Worm (Caenorhabditis elegans) whole organism, L4 larva: ENCODE results near the gene clpf-1.

Source experiments
- F10B5.3 ChIP-seq: sonication (generic microtip); optimal IDR thresholded peaks from 2 replicates; lab custom pipeline; 2016; ENCODE audit warnings: mild to moderate bottlenecking, missing genetic modification characterization, missing compliant biosample characterization
- F26F4.8 ChIP-seq: fragments of 200-800 bp; sonication (Bioruptor generic); conservative IDR thresholded peaks from 2 replicates; pipeline ENCODE4 v1.3.6; 2022; ENCODE audit warnings: missing genetic modification characterization, missing compliant biosample characterization
- F37D6.2 ChIP-seq: sonication (generic microtip); optimal IDR thresholded peaks from 2 replicates; lab custom pipeline; 2016; ENCODE audit warnings: mild to moderate bottlenecking, missing genetic modification characterization, missing compliant biosample characterization
- F49E8.2 ChIP-seq: sonication (generic microtip); optimal IDR thresholded peaks from 2 replicates; lab custom pipeline; 2016; ENCODE audit warnings: missing compliant biosample characterization, mild to moderate bottlenecking, missing genetic modification characterization, borderline replicate concordance
- R02D3.7 ChIP-seq: fragments of 150-350 bp; sonication (generic microtip); optimal IDR thresholded peaks from 3 replicates; lab custom pipeline; 2014; ENCODE audit warnings: missing biosample characterization, missing genetic modification characterization
- T26A8.4 ChIP-seq: fragments of 200-800 bp; sonication (Bioruptor generic); IDR thresholded peaks from 2 replicates; pipeline ENCODE4 v1.3.6; 2022; ENCODE audit warnings: missing genetic modification characterization, missing compliant biosample characterization
- Y5F2A.4 ChIP-seq: fragments of 200-800 bp; sonication (Bioruptor generic); optimal IDR thresholded peaks from 2 replicates; lab custom pipeline; 2018; ENCODE audit warnings: mild to moderate bottlenecking, missing genetic modification characterization, missing compliant biosample characterization
- Y75B8A.6 ChIP-seq: fragments of 200-800 bp; sonication (Bioruptor generic); IDR thresholded peaks from 2 replicates; pipeline ENCODE4 v1.3.6; 2022; ENCODE audit warnings: missing genetic modification reagents, missing genetic modification characterization, missing compliant biosample characterization
- ZK546.5 ChIP-seq, 2 experiments: sonication (generic microtip); optimal IDR thresholded peaks; 2 replicates each; lab custom pipeline; 2017; ENCODE audit warnings: missing biosample characterization in 2 of 2, missing genetic modification characterization in 2 of 2
- ama-1 ChIP-seq: fragments of 150-350 bp; optimal IDR thresholded peaks from 2 replicates; lab custom pipeline; 2014; ENCODE audit warnings: inconsistent platforms, mixed read lengths
- arid-1 ChIP-seq: fragments of 200-800 bp; sonication (Bioruptor generic); conservative IDR thresholded peaks from 2 replicates; pipeline ENCODE4 v1.3.6; 2022; ENCODE audit warnings: missing genetic modification reagents, missing genetic modification characterization, missing compliant biosample characterization
- ceh-20 ChIP-seq: fragments of 200-800 bp; sonication (Bioruptor generic); IDR thresholded peaks from 2 replicates; pipeline ENCODE4 v1.3.6; 2022; ENCODE audit warnings: missing genetic modification reagents, missing genetic modification characterization, missing compliant biosample characterization
- ceh-82 ChIP-seq: sonication (generic microtip); optimal IDR thresholded peaks from 2 replicates; lab custom pipeline; 2017; ENCODE audit warnings: missing biosample characterization, missing genetic modification characterization
- cey-2 ChIP-seq: sonication (generic microtip); optimal IDR thresholded peaks from 3 replicates; lab custom pipeline; 2017; ENCODE audit warnings: missing genetic modification characterization, mild to moderate bottlenecking, missing compliant biosample characterization, antibody characterized with exemption, borderline replicate concordance; ENCODE audit not compliant: insufficient read depth
- ctbp-1 ChIP-seq: fragments of 200-800 bp; sonication (Bioruptor generic); IDR thresholded peaks from 2 replicates; pipeline ENCODE4 v1.3.6; 2022; ENCODE audit warnings: missing genetic modification reagents, missing genetic modification characterization, missing compliant biosample characterization
- dmd-6 ChIP-seq: fragments of 200-800 bp; sonication (Bioruptor generic); IDR thresholded peaks from 2 replicates; pipeline ENCODE4 v1.3.6; 2022; ENCODE audit warnings: missing genetic modification reagents, missing genetic modification characterization, missing compliant biosample characterization
- egl-27 ChIP-seq: sonication (generic microtip); optimal IDR thresholded peaks from 3 replicates; lab custom pipeline; 2017; ENCODE audit warnings: missing biosample characterization, missing genetic modification reagents, missing genetic modification characterization
- egl-43 ChIP-seq: fragments of 200-800 bp; sonication (Bioruptor generic); IDR thresholded peaks from 2 replicates; pipeline ENCODE4 v1.3.6; 2022; ENCODE audit warnings: missing genetic modification reagents, missing genetic modification characterization, missing compliant biosample characterization
- fkh-10 ChIP-seq: fragments of 150-350 bp; optimal IDR thresholded peaks from 2 replicates; lab custom pipeline; 2014; ENCODE audit warnings: missing biosample characterization, missing genetic modification reagents, missing genetic modification characterization
- gei-8 ChIP-seq: fragments of 200-800 bp; sonication (Bioruptor generic); optimal IDR thresholded peaks from 2 replicates; lab custom pipeline; 2018; ENCODE audit warnings: mild to moderate bottlenecking, missing genetic modification characterization, missing compliant biosample characterization
- hif-1 ChIP-seq, 2 experiments: sonication (generic microtip); optimal IDR thresholded peaks; 2 replicates each; lab custom pipeline; 2016 to 2017; ENCODE audit warnings: missing compliant biosample characterization in 2 of 2, missing genetic modification characterization in 2 of 2, missing genetic modification reagents in 2 of 2, missing genotype in 2 of 2, mild to moderate bottlenecking in 1 of 2
- hlh-30 ChIP-seq: sonication (generic microtip); optimal IDR thresholded peaks from 2 replicates; lab custom pipeline; 2017; ENCODE audit warnings: antibody characterized with exemption, mild to moderate bottlenecking, missing genetic modification characterization, missing compliant biosample characterization; ENCODE audit not compliant: insufficient read depth
- hmg-1.1 ChIP-seq: fragments of 200-800 bp; sonication (Bioruptor generic); IDR thresholded peaks from 2 replicates; pipeline ENCODE4 v1.3.6; 2022; ENCODE audit warnings: missing genetic modification reagents, missing genetic modification characterization, missing compliant biosample characterization
- lin-13 ChIP-seq: fragments of 150-350 bp; optimal IDR thresholded peaks from 2 replicates; lab custom pipeline; 2014; ENCODE audit warnings: missing biosample characterization, missing genetic modification reagents, missing genetic modification characterization
- lin-38 ChIP-seq: fragments of 200-800 bp; sonication (Bioruptor generic); IDR thresholded peaks from 2 replicates; pipeline ENCODE4 v1.3.6; 2022; ENCODE audit warnings: missing genetic modification reagents, missing genetic modification characterization, missing compliant biosample characterization
- lin-39 ChIP-seq: fragments of 150-350 bp; optimal IDR thresholded peaks from 2 replicates; lab custom pipeline; 2014; ENCODE audit warnings: missing biosample characterization, missing genetic modification reagents, missing genetic modification characterization
- lsy-2 ChIP-seq, 2 experiments: fragments of 150-350 bp in 1 of 2; sonication (generic microtip) in 1 of 2; optimal IDR thresholded peaks; 2 replicates each; lab custom pipeline; 2014 to 2017; ENCODE audit warnings: missing biosample characterization in 2 of 2, missing genetic modification characterization in 2 of 2
- madf-9 ChIP-seq: fragments of 200-800 bp; sonication (Bioruptor generic); conservative IDR thresholded peaks from 2 replicates; pipeline ENCODE4 v1.3.6; 2022; ENCODE audit warnings: missing genetic modification reagents, missing genetic modification characterization, missing compliant biosample characterization
- mep-1 ChIP-seq: fragments of 150-350 bp; sonication (generic microtip); optimal IDR thresholded peaks from 3 replicates; lab custom pipeline; 2014; ENCODE audit warnings: missing biosample characterization, missing genetic modification characterization
- nhr-10 ChIP-seq: fragments of 150-350 bp; optimal IDR thresholded peaks from 2 replicates; lab custom pipeline; 2014; ENCODE audit warnings: missing biosample characterization, missing genetic modification characterization
- nhr-11 ChIP-seq: fragments of 150-350 bp; optimal IDR thresholded peaks from 2 replicates; lab custom pipeline; 2014; ENCODE audit warnings: missing biosample characterization, missing genetic modification characterization
- nhr-111 ChIP-seq: fragments of 200-800 bp; sonication (Bioruptor generic); optimal IDR thresholded peaks from 2 replicates; lab custom pipeline; 2018; ENCODE audit warnings: mild to moderate bottlenecking, missing genetic modification characterization, missing compliant biosample characterization
- nhr-237 ChIP-seq: sonication (generic microtip); optimal IDR thresholded peaks from 2 replicates; lab custom pipeline; 2017; ENCODE audit warnings: missing biosample characterization, missing genetic modification characterization
- nhr-25 ChIP-seq: sonication (generic microtip); optimal IDR thresholded peaks from 2 replicates; lab custom pipeline; 2017; ENCODE audit warnings: missing genetic modification characterization, mild to moderate bottlenecking, missing compliant biosample characterization, antibody characterized with exemption, moderate library complexity, borderline replicate concordance; ENCODE audit not compliant: insufficient read depth
- nhr-28 ChIP-seq: fragments of 150-350 bp; optimal IDR thresholded peaks from 2 replicates; lab custom pipeline; 2014; ENCODE audit warnings: missing biosample characterization, missing genetic modification characterization
- nhr-41 ChIP-seq: fragments of 200-800 bp; sonication (Bioruptor generic); IDR thresholded peaks from 2 replicates; pipeline ENCODE4 v1.3.6; 2022; ENCODE audit warnings: missing genetic modification reagents, missing genetic modification characterization, missing compliant biosample characterization
- nhr-42 ChIP-seq: fragments of 200-800 bp; sonication (Bioruptor generic); IDR thresholded peaks from 2 replicates; pipeline ENCODE4 v1.3.6; 2022; ENCODE audit warnings: missing genetic modification characterization, missing compliant biosample characterization
- nhr-76 ChIP-seq: fragments of 150-350 bp; optimal IDR thresholded peaks from 2 replicates; lab custom pipeline; 2014; ENCODE audit warnings: missing biosample characterization, missing genetic modification characterization
- php-3 ChIP-seq: fragments of 200-800 bp; sonication (Bioruptor generic); IDR thresholded peaks from 2 replicates; pipeline ENCODE4 v1.3.6; 2022; ENCODE audit warnings: missing genetic modification reagents, missing genetic modification characterization, missing compliant biosample characterization
- sdz-12 ChIP-seq: fragments of 200-800 bp; sonication (Bioruptor generic); optimal IDR thresholded peaks from 2 replicates; lab custom pipeline; 2018; ENCODE audit warnings: mild to moderate bottlenecking, missing genetic modification characterization, missing compliant biosample characterization
- spr-3 ChIP-seq: fragments of 200-800 bp; sonication (Bioruptor generic); optimal IDR thresholded peaks from 2 replicates; lab custom pipeline; 2018; ENCODE audit warnings: mild to moderate bottlenecking, missing genetic modification characterization, missing compliant biosample characterization
- tag-97 ChIP-seq: fragments of 200-800 bp; sonication (Bioruptor generic); IDR thresholded peaks from 2 replicates; pipeline ENCODE4 v1.3.6; 2022; ENCODE audit warnings: missing genetic modification characterization, missing compliant biosample characterization
- unc-130 ChIP-seq: sonication (generic microtip); optimal IDR thresholded peaks from 2 replicates; lab custom pipeline; 2016; ENCODE audit warnings: missing genetic modification reagents, missing genetic modification characterization, missing compliant biosample characterization
- zip-2 ChIP-seq: fragments of 150-350 bp; optimal IDR thresholded peaks from 2 replicates; lab custom pipeline; 2014; ENCODE audit warnings: missing biosample characterization, missing genetic modification characterization
- ztf-11 ChIP-seq: fragments of 150-350 bp; optimal IDR thresholded peaks from 2 replicates; lab custom pipeline; 2014; ENCODE audit warnings: missing biosample characterization, missing genetic modification characterization
- ztf-7 ChIP-seq: fragments of 150-350 bp; optimal IDR thresholded peaks from 2 replicates; lab custom pipeline; 2014; ENCODE audit warnings: missing biosample characterization, missing genetic modification characterization

The clpf-1 gene

ce11 chrIII:3389426-3390020 is 8.0 kb upstream of the clpf-1 start, which contains the start of the genes elmd-1 and hecw-1 (continued):
- TF ChIP-seq Y5F2A.4 (GFP tag; lab: Kevin White, UChicago): no peak
- no peak for TF ChIP-seq nhr-10
- peak; percentile 70 for TF ChIP-seq nhr-28 (tag; lab: Kevin White, UChicago)
- TF ChIP-seq madf-9 (GFP tag; lab: Robert Waterston, UW): no peak
- no peak for TF ChIP-seq tag-97 (GFP tag; lab: Robert Waterston, UW)
- peak; percentile 58 for TF ChIP-seq mep-1
- TF ChIP-seq dmd-6 (GFP tag; lab: Robert Waterston, UW): peak; percentile 76
- TF ChIP-seq nhr-111 (GFP tag; lab: Kevin White, UChicago): no peak
- peak; percentile 51 for TF ChIP-seq ztf-7 (tag; lab: Kevin White, UChicago)
- TF ChIP-seq spr-3: no peak
- TF ChIP-seq nhr-237 (tag; lab: Kevin White, UChicago): no peak
- no peak for TF ChIP-seq fkh-10 (GFP tag; lab: Kevin White, UChicago)
- TF ChIP-seq cey-2 (tag; lab: Kevin White, UChicago): no peak
- peak; percentile 53; the same call in 1 of the 2 replicates for TF ChIP-seq ctbp-1
- no peak for TF ChIP-seq egl-27 (tag; lab: Kevin White, UChicago)
- no peak for TF ChIP-seq ZK546.5 (tag; optimal IDR thresholded peaks at IDR 0.05; lab: Kevin White, UChicago)
- peak; percentile 73 for TF ChIP-seq hlh-30
- TF ChIP-seq nhr-76: no peak
- peak; percentile 52; the same call in 1 of the 2 replicates for TF ChIP-seq arid-1 (GFP tag; lab: Robert Waterston, UW)
- TF ChIP-seq lin-39 (tag; lab: Kevin White, UChicago): no peak
- no peak for TF ChIP-seq sdz-12 (GFP tag; lab: Kevin White, UChicago)
- TF ChIP-seq gei-8 (GFP tag; lab: Kevin White, UChicago): peak; percentile 31
- TF ChIP-seq hif-1 (tag; optimal IDR thresholded peaks at IDR 0.05; lab: Kevin White, UChicago): no peak
- TF ChIP-seq nhr-11 (tag; lab: Kevin White, UChicago): no peak
- 0 out of 2 replicates have a peak, but pooled peaks have one; percentile 7 for TF ChIP-seq nhr-41 (GFP tag; lab: Robert Waterston, UW)
- peak; percentile 73 for TF ChIP-seq hmg-1.1 (GFP tag; lab: Robert Waterston, UW)
- peak; percentile 63; the same call in 1 of the 2 replicates for TF ChIP-seq php-3 (GFP tag; lab: Robert Waterston, UW)
- TF ChIP-seq ztf-11 (tag; lab: Kevin White, UChicago): no peak
- no peak for TF ChIP-seq F10B5.3
- TF ChIP-seq F37D6.2 (tag; lab: Kevin White, UChicago): no peak
- TF ChIP-seq lsy-2 (tag; optimal IDR thresholded peaks at IDR 0.05; lab: Kevin White, UChicago): peak in 1 of 2 experiments; percentile 59
- 0 out of 2 replicates have a peak, but pooled peaks have one; percentile 59 for TF ChIP-seq F26F4.8
- peak; percentile 68 for TF ChIP-seq T26A8.4 (GFP tag; lab: Robert Waterston, UW)
- TF ChIP-seq ama-1 (lab: Kevin White, UChicago): no peak
- no peak for TF ChIP-seq nhr-25 (tag; lab: Kevin White, UChicago)

ce11 chrIII:3390144-3390543 is 7.4 kb upstream of the clpf-1 start:
- 0 out of 2 replicates have a peak, but pooled peaks have one; percentile 30 for TF ChIP-seq arid-1 (GFP tag; lab: Robert Waterston, UW)
- TF ChIP-seq R02D3.7: no peak
- TF ChIP-seq egl-43 (GFP tag; lab: Robert Waterston, UW): no peak
- no peak for TF ChIP-seq php-3 (GFP tag; lab: Robert Waterston, UW)
- no peak for TF ChIP-seq Y75B8A.6
- peak; percentile 85 for TF ChIP-seq F49E8.2 (tag; lab: Kevin White, UChicago)
- TF ChIP-seq ceh-20: no peak
- no peak for TF ChIP-seq gei-8 (GFP tag; lab: Kevin White, UChicago)
- no peak for TF ChIP-seq ceh-82
- peak; percentile 61 for TF ChIP-seq lin-38 (GFP tag; lab: Robert Waterston, UW)
- TF ChIP-seq unc-130 (GFP tag; lab: Kevin White, UChicago): peak; percentile 1
- no peak for TF ChIP-seq nhr-76
- TF ChIP-seq lsy-2 (tag; optimal IDR thresholded peaks at IDR 0.05; lab: Kevin White, UChicago): peak in 1 of 2 experiments; percentile 11
- TF ChIP-seq zip-2 (tag; lab: Kevin White, UChicago): no peak
- TF ChIP-seq lin-13 (GFP tag; lab: Kevin White, UChicago): no peak
- TF ChIP-seq nhr-42: no peak
- TF ChIP-seq, all 104 proteins: peak for 5
